Fruit fly (Drosophila melanogaster) whole organism, wandering third instar larva: ENCODE data around the gene PIP82.

Experiments
- Dif ChIP-seq: fragments of 200-275, 200-300 bp; sonication (Bioruptor generic); optimal IDR thresholded peaks from 2 replicates; lab custom pipeline; 2018; ENCODE audit warnings: missing biosample characterization, missing genetic modification characterization; ENCODE audit not compliant: partially characterized antibody
- HLH106 ChIP-seq: fragments of 200-800 bp; optimal IDR thresholded peaks from 3 replicates; lab custom pipeline; 2019; ENCODE audit warnings: missing biosample characterization, mild to moderate bottlenecking, missing genetic modification characterization, moderate library complexity
- OdsH ChIP-seq: fragments of 200-800 bp; sonication (Bioruptor generic); optimal IDR thresholded peaks from 2 replicates; lab custom pipeline; 2016; ENCODE audit warnings: missing biosample characterization, mild to moderate bottlenecking, missing genetic modification characterization
- br ChIP-seq: fragments of 200-800 bp; sonication (Bioruptor generic); optimal IDR thresholded peaks from 2 replicates; lab custom pipeline; 2016; ENCODE audit warnings: missing biosample characterization, missing genetic modification characterization
- pan ChIP-seq: fragments of >200 bp; optimal IDR thresholded peaks from 2 replicates; lab custom pipeline; 2017

DNA sequence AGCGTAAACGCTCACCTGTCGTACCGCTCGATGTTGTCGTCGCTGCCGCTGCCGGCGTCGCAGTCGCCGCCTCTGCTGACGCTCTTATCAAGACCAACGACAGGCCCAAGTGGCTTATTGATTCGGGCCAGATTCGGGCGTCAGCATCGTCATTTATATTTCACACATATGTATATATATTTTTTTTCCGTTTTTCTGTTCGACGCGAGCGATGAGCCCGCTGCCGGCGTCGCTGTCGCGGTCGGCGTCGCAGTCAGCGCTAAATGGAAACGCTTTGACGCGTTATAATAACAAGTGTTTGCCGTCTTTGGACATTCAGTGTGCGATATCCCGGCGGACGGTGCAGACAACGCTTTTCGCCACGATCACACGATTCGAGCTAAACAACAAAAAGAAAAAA is 27.4 kb downstream of the PIP82 start:
- TF ChIP-seq Dif (GFP tag; lab: Kevin White, UChicago): no peak
- no peak for TF ChIP-seq HLH106
- TF ChIP-seq br: no peak
- no peak for TF ChIP-seq OdsH (GFP tag; lab: Kevin White, UChicago)
- TF ChIP-seq pan (lab: Kevin White, UChicago): no peak
